Worm (Caenorhabditis elegans) whole organism, L1 larva: Measurements from ENCODE around the gene nduv-3.

Experiments used
- C16A3.4 ChIP-seq: fragments of 150-350 bp; optimal IDR thresholded peaks from 2 replicates; lab custom pipeline; 2014; ENCODE audit warnings: missing biosample characterization, missing genetic modification characterization
- ama-1 ChIP-seq: fragments of 150-350 bp; optimal IDR thresholded peaks from 2 replicates; lab custom pipeline; 2014
- blmp-1 ChIP-seq: fragments of 150-350 bp; optimal IDR thresholded peaks from 2 replicates; lab custom pipeline; 2014; ENCODE audit warnings: missing biosample characterization, missing genetic modification characterization
- ceh-90 ChIP-seq: sonication (generic microtip); optimal IDR thresholded peaks from 2 replicates; lab custom pipeline; 2016; ENCODE audit warnings: missing genetic modification characterization, missing compliant biosample characterization
- mep-1 ChIP-seq: fragments of 150-350 bp; optimal IDR thresholded peaks from 2 replicates; lab custom pipeline; 2014; ENCODE audit warnings: missing biosample characterization, missing genetic modification characterization
- nhr-76 ChIP-seq: sonication (generic microtip); optimal IDR thresholded peaks from 2 replicates; lab custom pipeline; 2017; ENCODE audit warnings: missing biosample characterization, missing genetic modification characterization
- nhr-77 ChIP-seq: fragments of 150-350 bp; optimal IDR thresholded peaks from 2 replicates; lab custom pipeline; 2014; ENCODE audit warnings: missing biosample characterization, missing genetic modification characterization
- snpc-4 ChIP-seq: fragments of 150-350 bp; optimal IDR thresholded peaks from 2 replicates; lab custom pipeline; 2014; ENCODE audit warnings: missing biosample characterization, missing genetic modification characterization
- sptf-1 ChIP-seq: fragments of 150-350 bp; optimal IDR thresholded peaks from 2 replicates; lab custom pipeline; 2014; ENCODE audit warnings: missing biosample characterization, missing genetic modification characterization
- unc-62 ChIP-seq: fragments of 150-350 bp; optimal IDR thresholded peaks from 2 replicates; lab custom pipeline; 2014; ENCODE audit warnings: missing biosample characterization, missing genetic modification reagents, missing genetic modification characterization
- zag-1 ChIP-seq: fragments of 150-350 bp; optimal IDR thresholded peaks from 2 replicates; lab custom pipeline; 2014; ENCODE audit warnings: missing biosample characterization, missing genetic modification characterization

DNA sequence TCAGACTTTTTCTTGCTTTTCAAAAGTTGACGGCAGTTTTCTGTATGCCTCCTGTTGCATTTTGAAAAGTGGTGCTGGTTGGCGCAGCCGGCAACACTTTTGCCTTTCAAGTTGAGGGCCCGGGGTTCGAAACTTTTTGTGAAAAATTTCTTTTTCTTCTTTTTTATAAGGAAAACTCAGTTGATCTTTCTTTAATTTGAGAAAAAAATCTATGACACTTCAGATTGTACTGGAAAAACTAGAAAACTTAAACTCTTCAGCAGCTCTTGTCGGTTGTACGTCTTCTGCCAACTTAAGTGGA lies 23.7 kb downstream of the nduv-3 start:
- TF ChIP-seq snpc-4: no peak
- TF ChIP-seq ceh-90: no peak
- no peak for TF ChIP-seq nhr-76 (tag; lab: Kevin White, UChicago)
- no peak for TF ChIP-seq unc-62 (GFP tag; lab: Kevin White, UChicago)
- TF ChIP-seq C16A3.4 (tag; lab: Kevin White, UChicago): no peak
- TF ChIP-seq nhr-77 (tag; lab: Kevin White, UChicago): no peak
- no peak for TF ChIP-seq zag-1
- no peak for TF ChIP-seq ama-1
- no peak for TF ChIP-seq blmp-1 (tag; lab: Kevin White, UChicago)
- TF ChIP-seq sptf-1 (tag; lab: Kevin White, UChicago): no peak
- no peak for TF ChIP-seq mep-1
